Fruit fly (Drosophila melanogaster) whole organism, embryonic: ENCODE results near the gene CG13659.
A peak's percentile ranks its signal among the peaks of the same experiment; 100 is the strongest.

Experiments
- Ada2b ChIP-seq: fragments of 200-800 bp; sonication (Bioruptor generic); IDR thresholded peaks from 2 replicates; pipeline ENCODE4 v1.3.6; 2022; ENCODE audit warnings: missing biosample characterization, missing genetic modification characterization
- Atf-2 ChIP-seq: fragments of 200-800 bp; sonication (Bioruptor generic); optimal IDR thresholded peaks from 2 replicates; lab custom pipeline; 2016; ENCODE audit warnings: missing biosample characterization, missing genetic modification characterization
- Awh ChIP-seq: fragments of 200-800 bp; sonication (Bioruptor generic); IDR thresholded peaks from 2 replicates; pipeline ENCODE4, ENCODE4 v1.3.6; 2022; ENCODE audit warnings: missing biosample characterization, missing genetic modification characterization
- B-H2 ChIP-seq: fragments of 200-800 bp; sonication (Bioruptor generic); optimal IDR thresholded peaks from 2 replicates; lab custom pipeline; 2018; ENCODE audit warnings: missing biosample characterization, mild to moderate bottlenecking, missing genetic modification characterization
- BEAF-32 ChIP-seq: fragments of 200-800 bp; sonication (Bioruptor generic); optimal IDR thresholded peaks from 3 replicates; lab custom pipeline; 2017; ENCODE audit warnings: missing biosample characterization, missing genetic modification characterization, mild to moderate bottlenecking, moderate library complexity, missing genetic modification reagents
- Bdp1 ChIP-seq: fragments of 200-800 bp; sonication (Bioruptor generic); optimal IDR thresholded peaks from 3 replicates; lab custom pipeline; 2016; ENCODE audit warnings: missing biosample characterization, missing genetic modification characterization
- CG10366 ChIP-seq: fragments of 200-800 bp; sonication (Bioruptor generic); IDR thresholded peaks from 2 replicates; pipeline ENCODE4 v1.3.6; 2022; ENCODE audit warnings: missing biosample characterization, missing genetic modification characterization
- CG1832 ChIP-seq: fragments of 200-800 bp; sonication (Bioruptor generic); optimal IDR thresholded peaks from 2 replicates; lab custom pipeline; 2017; ENCODE audit warnings: missing biosample characterization, mild to moderate bottlenecking, missing genetic modification characterization, inconsistent platforms
- CG2116 ChIP-seq: fragments of 200-800 bp; sonication (Bioruptor generic); optimal IDR thresholded peaks from 3 replicates; lab custom pipeline; 2018; ENCODE audit warnings: missing biosample characterization, mild to moderate bottlenecking, missing genetic modification characterization
- CG2199 ChIP-seq: fragments of 200-800 bp; sonication (Bioruptor generic); IDR thresholded peaks from 3 replicates; pipeline ENCODE4 v1.3.6; 2022; ENCODE audit warnings: missing biosample characterization, missing genetic modification characterization
- CG2202 ChIP-seq: fragments of 200-800 bp; sonication (Bioruptor generic); optimal IDR thresholded peaks from 2 replicates; lab custom pipeline; 2018; ENCODE audit warnings: missing biosample characterization, mild to moderate bottlenecking, missing genetic modification characterization
- CG2889 ChIP-seq: fragments of 200-800 bp; sonication (Bioruptor generic); IDR thresholded peaks from 3 replicates; pipeline ENCODE4 v1.3.6; 2022; ENCODE audit warnings: missing biosample characterization, missing genetic modification characterization
- CG32532 ChIP-seq: fragments of 200-800 bp; sonication (Bioruptor generic); IDR thresholded peaks from 2 replicates; pipeline ENCODE4 v1.3.6; 2022; ENCODE audit warnings: missing biosample characterization, missing genetic modification characterization
- CG3407 ChIP-seq: fragments of 200-800 bp; sonication (Bioruptor generic); optimal IDR thresholded peaks from 2 replicates; lab custom pipeline; 2018; ENCODE audit warnings: missing biosample characterization, mild to moderate bottlenecking, missing genetic modification characterization
- CG34376 ChIP-seq: fragments of 200-800 bp; sonication (Bioruptor generic); optimal IDR thresholded peaks from 2 replicates; lab custom pipeline; 2018; ENCODE audit warnings: missing biosample characterization, mild to moderate bottlenecking, missing genetic modification characterization
- CG43689 ChIP-seq: fragments of 200-800 bp; sonication (Bioruptor generic); IDR thresholded peaks from 2 replicates; pipeline ENCODE4 v1.3.6; 2022; ENCODE audit warnings: missing biosample characterization, missing genetic modification characterization
- CG4617 ChIP-seq: fragments of 200-800 bp; sonication (Bioruptor generic); optimal IDR thresholded peaks from 3 replicates; lab custom pipeline; 2016; ENCODE audit warnings: missing biosample characterization, missing genetic modification characterization, borderline replicate concordance
- CG7271 ChIP-seq: fragments of 200-800 bp; sonication (Bioruptor generic); optimal IDR thresholded peaks from 2 replicates; lab custom pipeline; 2018; ENCODE audit warnings: missing biosample characterization, mild to moderate bottlenecking, missing genetic modification characterization, moderate library complexity
- CG8388 ChIP-seq: fragments of 200-800 bp; sonication (Bioruptor generic); optimal IDR thresholded peaks from 2 replicates; lab custom pipeline; 2019; ENCODE audit warnings: missing biosample characterization, mild to moderate bottlenecking, missing genetic modification characterization, moderate library complexity
- CG8765 ChIP-seq: fragments of 200-800 bp; sonication (Bioruptor generic); IDR thresholded peaks from 2 replicates; pipeline ENCODE4 v1.3.6; 2022; ENCODE audit warnings: missing biosample characterization, missing genetic modification characterization
- Dref ChIP-seq: fragments of 200-800 bp; sonication (Bioruptor generic); IDR thresholded peaks from 2 replicates; pipeline ENCODE4 v1.3.6; 2022; ENCODE audit warnings: missing biosample characterization, missing genetic modification characterization
- E2f2 ChIP-seq: fragments of 200-800 bp; sonication (Bioruptor generic); IDR thresholded peaks from 2 replicates; pipeline ENCODE4 v1.3.6; 2022; ENCODE audit warnings: missing biosample characterization, missing genetic modification characterization
- H2.0 ChIP-seq: fragments of 200-800 bp; sonication (Bioruptor generic); IDR thresholded peaks from 2 replicates; pipeline ENCODE4 v1.3.6; 2022; ENCODE audit warnings: missing biosample characterization, missing genetic modification characterization
- Hey ChIP-seq: fragments of 200-800 bp; sonication (Bioruptor generic); optimal IDR thresholded peaks from 3 replicates; lab custom pipeline; 2018; ENCODE audit warnings: missing biosample characterization, mild to moderate bottlenecking, missing genetic modification characterization
- Hsf ChIP-seq: fragments of 200-800 bp; sonication (Bioruptor generic); optimal IDR thresholded peaks from 3 replicates; lab custom pipeline; 2016; ENCODE audit warnings: missing biosample characterization, missing genetic modification characterization
- Lhr ChIP-seq: fragments of 200-800 bp; sonication (Bioruptor generic); optimal IDR thresholded peaks from 3 replicates; lab custom pipeline; 2017; ENCODE audit warnings: mild to moderate bottlenecking, missing biosample characterization, missing genetic modification reagents, missing genetic modification characterization
- Mes4 ChIP-seq: fragments of 200-800 bp; sonication (Bioruptor generic); optimal IDR thresholded peaks from 2 replicates; lab custom pipeline; 2016; ENCODE audit warnings: missing biosample characterization, missing genetic modification characterization
- Poxn ChIP-seq: fragments of 200-800 bp; sonication (Bioruptor generic); IDR thresholded peaks from 2 replicates; pipeline ENCODE4 v1.3.6; 2022; ENCODE audit warnings: missing biosample characterization, missing genetic modification characterization
- Ptx1 ChIP-seq: fragments of 200-800 bp; sonication (Bioruptor generic); IDR thresholded peaks from 2 replicates; pipeline ENCODE4 v1.3.6; 2022; ENCODE audit warnings: missing biosample characterization, missing genetic modification characterization
- Sox102F ChIP-seq: fragments of 200-800 bp; sonication (Bioruptor generic); optimal IDR thresholded peaks from 2 replicates; lab custom pipeline; 2018; ENCODE audit warnings: missing biosample characterization, mild to moderate bottlenecking, missing genetic modification characterization, moderate library complexity
- Sry-β ChIP-seq: fragments of 200-800 bp; sonication (Bioruptor generic); optimal IDR thresholded peaks from 2 replicates; lab custom pipeline; 2018; ENCODE audit warnings: missing biosample characterization, mild to moderate bottlenecking, missing genetic modification characterization, moderate library complexity
- Vsx1 ChIP-seq: fragments of 200-800 bp; sonication (Bioruptor generic); optimal IDR thresholded peaks from 2 replicates; lab custom pipeline; 2017; ENCODE audit warnings: missing biosample characterization, mild to moderate bottlenecking, missing genetic modification characterization, missing genetic modification reagents
- az2 ChIP-seq: fragments of 200-800 bp; sonication (Bioruptor generic); optimal IDR thresholded peaks from 3 replicates; lab custom pipeline; 2016; ENCODE audit warnings: missing biosample characterization, missing genetic modification characterization
- bab2 ChIP-seq: fragments of 200-800 bp; sonication (Bioruptor generic); optimal IDR thresholded peaks from 2 replicates; lab custom pipeline; 2016; ENCODE audit warnings: missing biosample characterization, missing genetic modification characterization
- ems ChIP-seq: fragments of 200-800 bp; sonication (Bioruptor generic); optimal IDR thresholded peaks from 3 replicates; lab custom pipeline; 2016; ENCODE audit warnings: missing biosample characterization, missing genetic modification characterization
- hb ChIP-seq: fragments of 200-800 bp; sonication (Bioruptor generic); IDR thresholded peaks from 3 replicates; pipeline ENCODE4 v1.3.6; 2022; ENCODE audit warnings: missing biosample characterization, missing genetic modification characterization; ENCODE audit not compliant: partially characterized antibody
- kay ChIP-seq: fragments of 200-800 bp; sonication (Bioruptor generic); optimal IDR thresholded peaks from 2 replicates; lab custom pipeline; 2016; ENCODE audit warnings: missing biosample characterization, missing genetic modification characterization
- ken ChIP-seq: fragments of 200-800 bp; sonication (Bioruptor generic); IDR thresholded peaks from 3 replicates; pipeline ENCODE4 v1.3.6; 2022; ENCODE audit warnings: missing biosample characterization, missing genetic modification characterization
- lov ChIP-seq, 2 experiments: fragments of 200-800 bp in 1 of 2; fragments of >200 bp in 1 of 2; sonication (Bioruptor generic) in 1 of 2; IDR thresholded peaks in 1 of 2; optimal IDR thresholded peaks in 1 of 2; 2 replicates in 1 of 2; 3 replicates in 1 of 2; pipeline versions ENCODE4 v1.3.6 to Lab custom; 2017 to 2022; ENCODE audit warnings: missing biosample characterization in 1 of 2, missing genetic modification characterization in 1 of 2
- nom ChIP-seq: fragments of 200-800 bp; sonication (Bioruptor generic); optimal IDR thresholded peaks from 2 replicates; lab custom pipeline; 2017; ENCODE audit warnings: missing biosample characterization, missing genetic modification characterization, mild to moderate bottlenecking, moderate library complexity, missing genetic modification reagents
- peb ChIP-seq: fragments of 200-800 bp; sonication (Bioruptor generic); IDR thresholded peaks from 2 replicates; pipeline ENCODE4 v1.3.6; 2022; ENCODE audit warnings: missing biosample characterization, missing genetic modification characterization
- pfk ChIP-seq: fragments of 200-800 bp; sonication (Bioruptor generic); optimal IDR thresholded peaks from 2 replicates; lab custom pipeline; 2018; ENCODE audit warnings: missing biosample characterization, mild to moderate bottlenecking, missing genetic modification characterization, moderate library complexity
- pnt ChIP-seq: fragments of 200-800 bp; sonication (Bioruptor generic); optimal IDR thresholded peaks from 3 replicates; lab custom pipeline; 2016; ENCODE audit warnings: missing biosample characterization, missing genetic modification characterization
- scrt ChIP-seq: fragments of 200-800 bp; sonication (Bioruptor generic); optimal IDR thresholded peaks from 2 replicates; lab custom pipeline; 2018; ENCODE audit warnings: missing biosample characterization, mild to moderate bottlenecking, missing genetic modification characterization, moderate library complexity
- sim ChIP-seq: fragments of 200-800 bp; sonication (Bioruptor generic); IDR thresholded peaks from 2 replicates; pipeline ENCODE4 v1.3.6; 2022; ENCODE audit warnings: missing biosample characterization, missing genetic modification characterization
- sisA ChIP-seq: fragments of 200-800 bp; sonication (Bioruptor generic); IDR thresholded peaks from 2 replicates; pipeline ENCODE4 v1.3.6; 2022; ENCODE audit warnings: missing biosample characterization, missing genetic modification characterization
- slp2 ChIP-seq: fragments of 200-800 bp; sonication (Bioruptor generic); optimal IDR thresholded peaks from 2 replicates; lab custom pipeline; 2016; ENCODE audit warnings: missing biosample characterization, missing genetic modification characterization
- sug ChIP-seq: fragments of 200-800 bp; optimal IDR thresholded peaks from 2 replicates; lab custom pipeline; 2019; ENCODE audit warnings: missing biosample characterization, mild to moderate bottlenecking, missing genetic modification characterization, moderate library complexity
- tx ChIP-seq: fragments of 200-800 bp; sonication (Bioruptor generic); optimal IDR thresholded peaks from 2 replicates; lab custom pipeline; 2016; ENCODE audit warnings: missing biosample characterization, missing genetic modification characterization
- vfl ChIP-seq: fragments of 200-800 bp; sonication (Bioruptor generic); optimal IDR thresholded peaks from 2 replicates; lab custom pipeline; 2016; ENCODE audit warnings: missing biosample characterization, missing genetic modification characterization
- zfh2 ChIP-seq: fragments of 200-800 bp; sonication (Bioruptor generic); optimal IDR thresholded peaks from 2 replicates; lab custom pipeline; 2016; ENCODE audit warnings: missing biosample characterization, missing genetic modification characterization

CG13659 gene

dm6 chr3R:25265589-25266201 is 35.0 kb upstream of the CG13659 start, which contains the start of the genes GlnRS and RIOK2 (continued):
- TF ChIP-seq Ada2b (GFP tag; lab: Robert Waterston, UW) (no peak), CG2889 (GFP tag; lab: Robert Waterston, UW) (no peak), Atf-2 (GFP tag; lab: Kevin White, UChicago) (no peak), CG34376 (GFP tag; lab: Kevin White, UChicago) (no peak), Mes4 (GFP tag; lab: Kevin White, UChicago) (no peak), CG2116 (peak; percentile 85), Hsf (GFP tag; lab: Kevin White, UChicago) (peak; percentile 35), Lhr (peak; percentile 64), bab2 (GFP tag; lab: Kevin White, UChicago) (no peak), Dref (peak; percentile 88), sug (tag; lab: Kevin White, UChicago) (peak; percentile 56), peb (GFP tag; lab: Robert Waterston, UW) (no peak), CG43689 (GFP tag; lab: Robert Waterston, UW) (no peak), CG2202 (no peak), Vsx1 (GFP tag; lab: Kevin White, UChicago) (no peak), H2.0 (GFP tag; lab: Robert Waterston, UW) (no peak), CG8765 (GFP tag; lab: Robert Waterston, UW) (no peak), sim (GFP tag; lab: Robert Waterston, UW) (no peak), Bdp1 (no peak), CG8388 (GFP tag; lab: Kevin White, UChicago) (no peak), BEAF-32 (GFP tag; lab: Kevin White, UChicago) (peak; percentile 97), slp2 (GFP tag; lab: Kevin White, UChicago) (no peak), Sox102F (GFP tag; lab: Kevin White, UChicago) (no peak), Hey (no peak), scrt (GFP tag; lab: Kevin White, UChicago) (peak; percentile 95), pfk (GFP tag; lab: Kevin White, UChicago) (no peak), CG32532 (GFP tag; lab: Robert Waterston, UW) (no peak), CG2199 (GFP tag; lab: Robert Waterston, UW) (no peak), ken (GFP tag; lab: Robert Waterston, UW) (no peak), Ptx1 (GFP tag; lab: Robert Waterston, UW) (no peak), CG4617 (GFP tag; lab: Kevin White, UChicago) (peak; percentile 94), nom (GFP tag; lab: Kevin White, UChicago) (no peak), kay (GFP tag; lab: Kevin White, UChicago) (peak; percentile 68), ems (GFP tag; lab: Kevin White, UChicago) (no peak), E2f2 (no peak), vfl (no peak), hb (peak; percentile 93), Poxn (GFP tag; lab: Robert Waterston, UW) (no peak), az2 (GFP tag; lab: Kevin White, UChicago) (no peak), B-H2 (GFP tag; lab: Kevin White, UChicago) (peak; percentile 53), CG7271 (tag; lab: Kevin White, UChicago) (peak; percentile 39), sisA (no peak), CG1832 (no peak), lov (optimal IDR thresholded peaks at IDR 0.05; lab: Kevin White, UChicago) (no peak), lov (GFP tag; IDR thresholded peaks at IDR 0.05; lab: Robert Waterston, UW) (no peak), tx (GFP tag; lab: Kevin White, UChicago) (no peak), pnt (no peak), Awh (GFP tag; lab: Robert Waterston, UW) (no peak), CG10366 (no peak), zfh2 (GFP tag; lab: Kevin White, UChicago) (peak; percentile 27), Sry-β (GFP tag; lab: Kevin White, UChicago) (peak; percentile 67), CG3407 (GFP tag; lab: Kevin White, UChicago) (no peak)
